Fruit fly (Drosophila melanogaster) whole organism, embryonic: ENCODE measurements around the gene CG12609.

Experiments used
- Adf1 ChIP-seq: fragments of 200-800 bp; sonication (Bioruptor generic); IDR thresholded peaks from 2 replicates; pipeline ENCODE4 v1.3.6; 2022; ENCODE audit warnings: missing biosample characterization, missing genetic modification characterization
- Bgb ChIP-seq: fragments of 200-800 bp; sonication (Bioruptor generic); IDR thresholded peaks from 2 replicates; pipeline ENCODE4 v1.3.6; 2022; ENCODE audit warnings: missing biosample characterization, missing genetic modification characterization; ENCODE audit not compliant: partially characterized antibody
- CG10209 ChIP-seq: fragments of 200-800 bp; sonication (Bioruptor generic); optimal IDR thresholded peaks from 3 replicates; lab custom pipeline; 2017; ENCODE audit warnings: missing biosample characterization, mild to moderate bottlenecking, missing genetic modification characterization, missing genetic modification reagents
- CG10267 ChIP-seq: fragments of 200-800 bp; sonication (Bioruptor generic); optimal IDR thresholded peaks from 2 replicates; lab custom pipeline; 2018; ENCODE audit warnings: missing biosample characterization, mild to moderate bottlenecking, missing genetic modification characterization, moderate library complexity
- CG10431 ChIP-seq: fragments of 200-800 bp; sonication (Bioruptor generic); optimal IDR thresholded peaks from 3 replicates; lab custom pipeline; 2018; ENCODE audit warnings: missing biosample characterization, mild to moderate bottlenecking, missing genetic modification characterization
- CG10979 ChIP-seq: fragments of 200-800 bp; sonication (Bioruptor generic); optimal IDR thresholded peaks from 2 replicates; lab custom pipeline; 2018; ENCODE audit warnings: missing biosample characterization, mild to moderate bottlenecking, missing genetic modification characterization, moderate library complexity
- CG11093 ChIP-seq: fragments of 200-800 bp; sonication (Bioruptor generic); IDR thresholded peaks from 3 replicates; pipeline ENCODE4 v1.3.6; 2022; ENCODE audit warnings: missing biosample characterization, missing genetic modification characterization
- CG1529 ChIP-seq: fragments of 200-800 bp; sonication (Bioruptor generic); optimal IDR thresholded peaks from 3 replicates; lab custom pipeline; 2018; ENCODE audit warnings: missing biosample characterization, missing genetic modification characterization
- CG15601 ChIP-seq: fragments of 200-800 bp; sonication (Bioruptor generic); optimal IDR thresholded peaks from 3 replicates; lab custom pipeline; 2019; ENCODE audit warnings: missing biosample characterization, mild to moderate bottlenecking, missing genetic modification characterization, moderate library complexity
- CG16863 ChIP-seq: fragments of 200-800 bp; sonication (Bioruptor generic); optimal IDR thresholded peaks from 3 replicates; lab custom pipeline; 2016; ENCODE audit warnings: missing biosample characterization, missing genetic modification characterization
- CG17361 ChIP-seq: fragments of 200-800 bp; sonication (Bioruptor generic); IDR thresholded peaks from 3 replicates; pipeline ENCODE4 v1.3.6; 2022; ENCODE audit warnings: missing biosample characterization, missing genetic modification characterization
- CG18476 ChIP-seq: fragments of 200-800 bp; sonication (Bioruptor generic); optimal IDR thresholded peaks from 2 replicates; lab custom pipeline; 2016; ENCODE audit warnings: missing biosample characterization, mild to moderate bottlenecking, missing genetic modification characterization
- CG2116 ChIP-seq: fragments of 200-800 bp; sonication (Bioruptor generic); optimal IDR thresholded peaks from 3 replicates; lab custom pipeline; 2018; ENCODE audit warnings: missing biosample characterization, mild to moderate bottlenecking, missing genetic modification characterization
- CG2202 ChIP-seq: fragments of 200-800 bp; sonication (Bioruptor generic); optimal IDR thresholded peaks from 2 replicates; lab custom pipeline; 2018; ENCODE audit warnings: missing biosample characterization, mild to moderate bottlenecking, missing genetic modification characterization
- CG2678 ChIP-seq: fragments of 200-800 bp; sonication (Bioruptor generic); optimal IDR thresholded peaks from 3 replicates; lab custom pipeline; 2019; ENCODE audit warnings: missing biosample characterization, mild to moderate bottlenecking, missing genetic modification characterization, moderate library complexity
- CG31441 ChIP-seq: fragments of 200-800 bp; sonication (Bioruptor generic); IDR thresholded peaks from 2 replicates; pipeline ENCODE4 v1.3.6; 2022; ENCODE audit warnings: missing biosample characterization, missing genetic modification characterization
- CG7357 ChIP-seq: fragments of 200-800 bp; sonication (Bioruptor generic); IDR thresholded peaks from 3 replicates; pipeline ENCODE4 v1.3.6; 2022; ENCODE audit warnings: missing biosample characterization, missing genetic modification characterization
- CG7839 ChIP-seq: fragments of 200-800 bp; sonication (Bioruptor generic); optimal IDR thresholded peaks from 3 replicates; lab custom pipeline; 2018; ENCODE audit warnings: missing biosample characterization, mild to moderate bottlenecking, missing genetic modification characterization, moderate library complexity
- CG8281 ChIP-seq: fragments of 200-800 bp; sonication (Bioruptor generic); optimal IDR thresholded peaks from 2 replicates; lab custom pipeline; 2018; ENCODE audit warnings: missing biosample characterization, mild to moderate bottlenecking, missing genetic modification characterization, moderate library complexity
- CG8290 ChIP-seq, 3 experiments: fragments of 200-800 bp; sonication (Bioruptor generic); optimal IDR thresholded peaks; 2 replicates each; lab custom pipeline; 2016 to 2019; ENCODE audit warnings: missing biosample characterization in 3 of 3, missing genetic modification characterization in 3 of 3, mild to moderate bottlenecking in 2 of 3, moderate library complexity in 1 of 3
- CG8359 ChIP-seq: fragments of 200-800 bp; sonication (Bioruptor generic); optimal IDR thresholded peaks from 2 replicates; lab custom pipeline; 2017; ENCODE audit warnings: missing biosample characterization, mild to moderate bottlenecking, missing genetic modification characterization, borderline replicate concordance
- CG9797 ChIP-seq: fragments of 200-800 bp; sonication (Bioruptor generic); optimal IDR thresholded peaks from 3 replicates; lab custom pipeline; 2018; ENCODE audit warnings: missing biosample characterization, mild to moderate bottlenecking, missing genetic modification characterization
- Chrac-16 ChIP-seq: fragments of 200-800 bp; sonication (Bioruptor generic); optimal IDR thresholded peaks from 3 replicates; lab custom pipeline; 2016; ENCODE audit warnings: missing biosample characterization, missing genetic modification characterization
- CkIIα-i1 ChIP-seq: fragments of 200-800 bp; sonication (Bioruptor generic); IDR thresholded peaks from 2 replicates; pipeline ENCODE4 v1.3.6; 2022; ENCODE audit warnings: missing biosample characterization, missing genetic modification characterization
- Drgx ChIP-seq: fragments of 200-800 bp; sonication (Bioruptor generic); IDR thresholded peaks from 2 replicates; pipeline ENCODE4 v1.3.6; 2022; ENCODE audit warnings: missing biosample characterization, missing genetic modification characterization
- Elba2 ChIP-seq: fragments of 200-800 bp; sonication (Bioruptor generic); optimal IDR thresholded peaks from 3 replicates; lab custom pipeline; 2016; ENCODE audit warnings: missing biosample characterization, missing genetic modification characterization
- Ets65A ChIP-seq: fragments of 200-800 bp; sonication (Bioruptor generic); peaks from one replicate; lab custom pipeline; 2016; ENCODE audit warnings: missing biosample characterization, missing genetic modification characterization
- Fer1 ChIP-seq: fragments of 200-800 bp; sonication (Bioruptor generic); optimal IDR thresholded peaks from 2 replicates; lab custom pipeline; 2017; ENCODE audit warnings: missing biosample characterization, mild to moderate bottlenecking, missing genetic modification characterization
- GATAe ChIP-seq: fragments of 200-800 bp; sonication (Bioruptor generic); conservative IDR thresholded peaks from 2 replicates; pipeline ENCODE4 v1.3.6; 2022; ENCODE audit warnings: missing biosample characterization, missing genetic modification characterization
- NC2β ChIP-seq: fragments of 200-800 bp; sonication (Bioruptor generic); optimal IDR thresholded peaks from 2 replicates; lab custom pipeline; 2016; ENCODE audit warnings: missing biosample characterization, missing genetic modification characterization
- Spps ChIP-seq: fragments of 200-800 bp; sonication (Bioruptor generic); optimal IDR thresholded peaks from 2 replicates; lab custom pipeline; 2018; ENCODE audit warnings: missing biosample characterization, mild to moderate bottlenecking, missing genetic modification characterization
- Xrp1 ChIP-seq: fragments of 200-800 bp; sonication (Bioruptor generic); IDR thresholded peaks from 2 replicates; pipeline ENCODE4 v1.3.6; 2022; ENCODE audit warnings: missing biosample characterization, missing genetic modification characterization
- az2 ChIP-seq: fragments of 200-800 bp; sonication (Bioruptor generic); optimal IDR thresholded peaks from 3 replicates; lab custom pipeline; 2016; ENCODE audit warnings: missing biosample characterization, missing genetic modification characterization
- cato ChIP-seq: fragments of 200-800 bp; sonication (Bioruptor generic); optimal IDR thresholded peaks from 2 replicates; lab custom pipeline; 2016; ENCODE audit warnings: missing biosample characterization, missing genetic modification characterization, borderline replicate concordance
- chif ChIP-seq, 2 experiments: fragments of 200-800 bp; sonication (Bioruptor generic); optimal IDR thresholded peaks; 3 replicates each; lab custom pipeline; 2016; ENCODE audit warnings: missing biosample characterization in 2 of 2, missing genetic modification characterization in 2 of 2
- crol ChIP-seq: fragments of 200-800 bp; sonication (Bioruptor generic); IDR thresholded peaks from 2 replicates; pipeline ENCODE4 v1.3.6; 2022; ENCODE audit warnings: missing biosample characterization, missing genetic modification characterization
- dmrt11E ChIP-seq: fragments of 200-800 bp; sonication (Bioruptor generic); optimal IDR thresholded peaks from 3 replicates; lab custom pipeline; 2018; ENCODE audit warnings: missing biosample characterization, mild to moderate bottlenecking, missing genetic modification characterization, moderate library complexity
- dpn ChIP-seq, 2 experiments: fragments of 200-800 bp; sonication (Bioruptor generic); optimal IDR thresholded peaks; 3 replicates each; lab custom pipeline; 2016; ENCODE audit warnings: missing biosample characterization in 2 of 2, missing genetic modification characterization in 2 of 2
- ewg ChIP-seq: fragments of 200-800 bp; sonication (Bioruptor generic); optimal IDR thresholded peaks from 3 replicates; lab custom pipeline; 2017; ENCODE audit warnings: mild to moderate bottlenecking, missing biosample characterization, missing genetic modification reagents, missing genetic modification characterization
- mirr ChIP-seq: fragments of 200-800 bp; sonication (Bioruptor generic); optimal IDR thresholded peaks from 3 replicates; lab custom pipeline; 2018; ENCODE audit warnings: missing biosample characterization, mild to moderate bottlenecking, missing genetic modification characterization
- phol ChIP-seq: fragments of 200-800 bp; sonication (Bioruptor generic); optimal IDR thresholded peaks from 3 replicates; lab custom pipeline; 2018; ENCODE audit warnings: missing biosample characterization, mild to moderate bottlenecking, missing genetic modification characterization, moderate library complexity
- ranshi ChIP-seq: fragments of 200-800 bp; sonication (Bioruptor generic); IDR thresholded peaks from 2 replicates; pipeline ENCODE4 v1.3.6; 2022; ENCODE audit warnings: missing biosample characterization, missing genetic modification characterization
- sc ChIP-seq, 3 experiments: fragments of >200 bp in 2 of 3; fragments of 200-800 bp in 1 of 3; sonication (Bioruptor generic) in 1 of 3; optimal IDR thresholded peaks; 2 replicates in 2 of 3; 3 replicates in 1 of 3; lab custom pipeline; 2017; ENCODE audit warnings: mild to moderate bottlenecking in 1 of 3, missing biosample characterization in 1 of 3, missing genetic modification characterization in 1 of 3, missing genetic modification reagents in 1 of 3
- sna ChIP-seq: fragments of 200-800 bp; sonication (Bioruptor generic); IDR thresholded peaks from 2 replicates; pipeline ENCODE4 v1.3.6; 2022; ENCODE audit warnings: missing biosample characterization, missing genetic modification characterization; ENCODE audit not compliant: partially characterized antibody
- so ChIP-seq: fragments of 200-800 bp; sonication (Bioruptor generic); IDR thresholded peaks from 3 replicates; pipeline ENCODE4 v1.3.6; 2022; ENCODE audit warnings: missing biosample characterization, missing genetic modification characterization
- sqz ChIP-seq: fragments of 200-800 bp; sonication (Bioruptor generic); optimal IDR thresholded peaks from 3 replicates; lab custom pipeline; 2018; ENCODE audit warnings: missing biosample characterization, mild to moderate bottlenecking, missing genetic modification characterization
- twi ChIP-seq: fragments of 200-800 bp; optimal IDR thresholded peaks from 2 replicates; lab custom pipeline; 2019; ENCODE audit warnings: missing biosample characterization, mild to moderate bottlenecking, missing genetic modification characterization, moderate library complexity
- zfh2 ChIP-seq: fragments of 200-800 bp; sonication (Bioruptor generic); optimal IDR thresholded peaks from 2 replicates; lab custom pipeline; 2016; ENCODE audit warnings: missing biosample characterization, missing genetic modification characterization

CG12609 gene

DNA sequence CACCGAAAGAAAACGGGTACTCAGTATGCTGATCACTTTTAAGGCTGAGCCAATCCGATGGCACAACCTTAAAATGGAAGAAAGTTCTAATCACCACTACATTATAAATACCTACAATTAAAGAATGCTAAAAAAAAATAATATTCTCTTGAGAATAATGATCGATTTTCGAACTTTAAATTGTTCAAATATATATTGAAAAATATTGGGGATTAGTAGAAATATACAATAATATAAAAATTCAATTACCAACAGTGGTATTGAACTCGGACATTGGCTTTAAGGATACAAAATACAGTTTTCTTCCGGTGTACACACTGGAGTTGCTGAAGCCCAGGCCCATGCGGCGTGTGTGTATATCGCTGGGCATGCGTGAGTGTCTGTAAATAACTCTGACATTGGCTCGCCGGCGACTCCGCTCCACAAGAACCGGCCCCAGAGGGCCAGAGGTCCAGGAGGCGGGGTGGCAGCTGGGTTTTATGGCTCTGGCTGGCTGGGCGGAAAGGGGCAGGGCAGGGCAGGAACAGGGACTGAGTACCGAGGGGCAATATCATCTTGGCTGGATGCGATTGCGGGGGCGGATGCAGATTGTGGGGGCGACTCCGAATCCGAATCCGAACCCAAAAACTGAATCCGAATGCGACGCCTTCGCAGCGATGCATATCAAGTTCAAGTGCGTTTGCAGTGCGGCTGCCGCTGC is 27.9 kb upstream of the CG12609 start (continued):
- TF ChIP-seq CG2116 (GFP tag; lab: Kevin White, UChicago), result peak; percentile 28
- TF ChIP-seq dpn (GFP tag; optimal IDR thresholded peaks at IDR 0.05; lab: Kevin White, UChicago), result peak; percentile 3 to 62
- TF ChIP-seq sna (GFP tag; lab: Robert Waterston, UW), result no peak
- TF ChIP-seq CG2202 (tag; lab: Kevin White, UChicago), result peak; percentile 72
- peak; percentile 86 for TF ChIP-seq crol (GFP tag; lab: Robert Waterston, UW)
- TF ChIP-seq CG10267 (tag; lab: Kevin White, UChicago), result peak; percentile 67
- TF ChIP-seq CG10431 (GFP tag; lab: Kevin White, UChicago), result peak; percentile 65
- TF ChIP-seq Spps (tag; lab: Kevin White, UChicago), result peak; percentile 52
- peak; percentile 64 for TF ChIP-seq Drgx (GFP tag; lab: Robert Waterston, UW)
- TF ChIP-seq dmrt11E (tag; lab: Kevin White, UChicago), result peak; percentile 89
- TF ChIP-seq ranshi (GFP tag; lab: Robert Waterston, UW), result no peak
- peak; percentile 51 for TF ChIP-seq CG10209 (GFP tag; lab: Kevin White, UChicago)
- peak; percentile 87 for TF ChIP-seq CG10979 (tag; lab: Kevin White, UChicago)
- TF ChIP-seq sqz (GFP tag; lab: Kevin White, UChicago), result no peak
- TF ChIP-seq CG7357 (GFP tag; lab: Robert Waterston, UW), result peak; percentile 38; the same call in 1 of the 3 replicates
- no peak for TF ChIP-seq zfh2 (GFP tag; lab: Kevin White, UChicago)
- no peak for TF ChIP-seq cato
- TF ChIP-seq twi, result peak; percentile 62
- peak; percentile 51 for TF ChIP-seq CG8290 (GFP tag; optimal IDR thresholded peaks at IDR 0.05; lab: Kevin White, UChicago)
- TF ChIP-seq CG8290 (tag; optimal IDR thresholded peaks at IDR 0.05; lab: Kevin White, UChicago), result no peak
- peak; percentile 13 for TF ChIP-seq CG18476
- peak; percentile 80 for TF ChIP-seq CG1529 (GFP tag; lab: Kevin White, UChicago)
- no peak for TF ChIP-seq Adf1 (GFP tag; lab: Robert Waterston, UW)
- peak; percentile 62 for TF ChIP-seq Chrac-16 (GFP tag; lab: Kevin White, UChicago)
- TF ChIP-seq mirr, result no peak
- TF ChIP-seq GATAe, result no peak
- peak; percentile 7 for TF ChIP-seq CG8359 (GFP tag; lab: Kevin White, UChicago)
- peak; percentile 75 for TF ChIP-seq phol (tag; lab: Kevin White, UChicago)
- TF ChIP-seq Elba2 (GFP tag; lab: Kevin White, UChicago), result no peak
- no peak for TF ChIP-seq Fer1 (GFP tag; lab: Kevin White, UChicago)
- TF ChIP-seq CG31441, result peak; percentile 76
- TF ChIP-seq sc (optimal IDR thresholded peaks at IDR 0.05; lab: Kevin White, UChicago), result no peak
- peak; percentile 63 for TF ChIP-seq sc (GFP tag; optimal IDR thresholded peaks at IDR 0.05; lab: Kevin White, UChicago)
- peak; percentile 72 for TF ChIP-seq az2 (GFP tag; lab: Kevin White, UChicago)
- TF ChIP-seq Ets65A (GFP tag; lab: Kevin White, UChicago), result peak; percentile 27
- no peak for TF ChIP-seq CkIIα-i1 (GFP tag; lab: Robert Waterston, UW)
- TF ChIP-seq so (GFP tag; lab: Robert Waterston, UW), result no peak
- peak; percentile 73 for TF ChIP-seq CG2678 (tag; lab: Kevin White, UChicago)
- peak in 1 of 2 experiments; percentile 55 for TF ChIP-seq chif (GFP tag; optimal IDR thresholded peaks at IDR 0.05; lab: Kevin White, UChicago)
- no peak for TF ChIP-seq CG9797 (GFP tag; lab: Kevin White, UChicago)
- TF ChIP-seq CG8281 (tag; lab: Kevin White, UChicago), result peak; percentile 5
- TF ChIP-seq Xrp1, result peak; percentile 71
- peak; percentile 79 for TF ChIP-seq CG7839
- no peak for TF ChIP-seq NC2β (GFP tag; lab: Kevin White, UChicago)
- TF ChIP-seq CG17361, result peak; percentile 87
- TF ChIP-seq ewg (GFP tag; lab: Kevin White, UChicago), result peak; percentile 71
- no peak for TF ChIP-seq CG16863 (GFP tag; lab: Kevin White, UChicago)
- peak; percentile 87 for TF ChIP-seq CG15601 (tag; lab: Kevin White, UChicago)
- TF ChIP-seq CG11093 (GFP tag; lab: Robert Waterston, UW), result 0 out of 3 replicates have a peak, but pooled peaks have one; percentile 12
- no peak for TF ChIP-seq Bgb
